Fruit fly (Drosophila melanogaster) whole organism, pupa: Measurements from ENCODE around the gene Nup160.

Experiments used
- CG10348 ChIP-seq: fragments of 200-800 bp; sonication (Bioruptor generic); IDR thresholded peaks from 2 replicates; pipeline ENCODE4 v1.3.6; 2022; ENCODE audit warnings: missing biosample characterization, missing genetic modification characterization
- CG12605 ChIP-seq: fragments of 200-800 bp; sonication (Bioruptor generic); IDR thresholded peaks from 2 replicates; pipeline ENCODE4 v1.3.6; 2022; ENCODE audit warnings: missing biosample characterization, missing genetic modification characterization
- CG13204 ChIP-seq: fragments of 200-800 bp; sonication (Bioruptor generic); optimal IDR thresholded peaks from 2 replicates; lab custom pipeline; 2018; ENCODE audit warnings: missing biosample characterization, mild to moderate bottlenecking, missing genetic modification characterization, moderate library complexity
- CG14655 ChIP-seq: fragments of 200-800 bp; sonication (Bioruptor generic); optimal IDR thresholded peaks from 3 replicates; lab custom pipeline; 2017; ENCODE audit warnings: mild to moderate bottlenecking, missing biosample characterization, missing genetic modification reagents, missing genetic modification characterization
- CG15710 ChIP-seq: fragments of 200-800 bp; sonication (Bioruptor generic); optimal IDR thresholded peaks from 2 replicates; lab custom pipeline; 2018; ENCODE audit warnings: missing biosample characterization, mild to moderate bottlenecking, missing genetic modification characterization, moderate library complexity
- CG17806 ChIP-seq: fragments of 200-800 bp; sonication (Bioruptor generic); optimal IDR thresholded peaks from 2 replicates; lab custom pipeline; 2018; ENCODE audit warnings: missing biosample characterization, mild to moderate bottlenecking, missing genetic modification characterization, moderate library complexity
- CG32121 ChIP-seq: fragments of 200-800 bp; sonication (Bioruptor generic); IDR thresholded peaks from 2 replicates; pipeline ENCODE4 v1.3.6; 2022; ENCODE audit warnings: missing biosample characterization, missing genetic modification characterization
- CG34367 ChIP-seq: fragments of 200-800 bp; sonication (Bioruptor generic); optimal IDR thresholded peaks from 2 replicates; lab custom pipeline; 2018; ENCODE audit warnings: missing biosample characterization, mild to moderate bottlenecking, missing genetic modification characterization
- CG4496 ChIP-seq: fragments of 200-800 bp; sonication (Bioruptor generic); IDR thresholded peaks from 3 replicates; pipeline ENCODE4 v1.3.6; 2022; ENCODE audit warnings: missing biosample characterization, missing genetic modification characterization
- CG8159 ChIP-seq: fragments of 200-800 bp; sonication (Bioruptor generic); optimal IDR thresholded peaks from 3 replicates; lab custom pipeline; 2018; ENCODE audit warnings: missing biosample characterization, mild to moderate bottlenecking, missing genetic modification characterization, moderate library complexity
- CG8301 ChIP-seq: fragments of 200-800 bp; sonication (Bioruptor generic); optimal IDR thresholded peaks from 2 replicates; lab custom pipeline; 2018; ENCODE audit warnings: missing biosample characterization, mild to moderate bottlenecking, missing genetic modification characterization
- CG9948 ChIP-seq: fragments of 200-800 bp; sonication (Bioruptor generic); optimal IDR thresholded peaks from 2 replicates; lab custom pipeline; 2018; ENCODE audit warnings: missing biosample characterization, mild to moderate bottlenecking, missing genetic modification characterization, moderate library complexity
- D1 ChIP-seq: fragments of 200-800 bp; sonication (Bioruptor generic); optimal IDR thresholded peaks from 2 replicates; lab custom pipeline; 2018; ENCODE audit warnings: missing biosample characterization, mild to moderate bottlenecking, missing genetic modification characterization, moderate library complexity
- EcR ChIP-seq: fragments of 200-800 bp; sonication (Bioruptor generic); optimal IDR thresholded peaks from 3 replicates; lab custom pipeline; 2019; ENCODE audit warnings: missing biosample characterization, missing genetic modification characterization, mild to moderate bottlenecking, moderate library complexity, missing genetic modification reagents
- Ets98B ChIP-seq: fragments of 200-800 bp; sonication (Bioruptor generic); IDR thresholded peaks from 2 replicates; pipeline ENCODE4 v1.3.6; 2022; ENCODE audit warnings: missing biosample characterization, missing genetic modification characterization
- Pif1A ChIP-seq: fragments of 200-800 bp; sonication (Bioruptor generic); optimal IDR thresholded peaks from 3 replicates; lab custom pipeline; 2016; ENCODE audit warnings: missing biosample characterization, missing genetic modification characterization
- Pif1B ChIP-seq: fragments of 200-800 bp; sonication (Bioruptor generic); optimal IDR thresholded peaks from 3 replicates; lab custom pipeline; 2016; ENCODE audit warnings: missing biosample characterization, missing genetic modification characterization
- Snoo ChIP-seq: fragments of 200-800 bp; sonication (Bioruptor generic); optimal IDR thresholded peaks from 3 replicates; lab custom pipeline; 2017; ENCODE audit warnings: missing biosample characterization, mild to moderate bottlenecking, missing genetic modification characterization, inconsistent platforms
- fd96Ca ChIP-seq: fragments of 200-800 bp; sonication (Bioruptor generic); IDR thresholded peaks from 3 replicates; pipeline ENCODE4 v1.3.6; 2022; ENCODE audit warnings: missing biosample characterization, missing genetic modification characterization
- gl ChIP-seq: fragments of 200-800 bp; sonication (Bioruptor generic); optimal IDR thresholded peaks from 2 replicates; lab custom pipeline; 2018; ENCODE audit warnings: missing biosample characterization, mild to moderate bottlenecking, missing genetic modification characterization
- rn ChIP-seq: fragments of 200-800 bp; sonication (Bioruptor generic); IDR thresholded peaks from 2 replicates; pipeline ENCODE4 v1.3.6; 2022; ENCODE audit warnings: missing biosample characterization, missing genetic modification characterization

The Nup160 gene

dm6 chr2L:11123499-11123898, at the start of gene Nup160, which contains the start of gene Csl4:
Nup160 (plus strand) TSS chr2L:11123777.
Csl4 (minus strand) TSS chr2L:11123567.
- TF ChIP-seq Ets98B (peak; percentile 64; the same call in 1 of the 2 replicates), CG32121 (peak; percentile 70), rn (GFP tag; lab: Robert Waterston, UW) (0 out of 2 replicates have a peak, but pooled peaks have one; percentile 12), CG34367 (tag; lab: Kevin White, UChicago) (peak; percentile 44), CG4496 (GFP tag; lab: Robert Waterston, UW) (peak; percentile 77), CG15710 (tag; lab: Kevin White, UChicago) (peak; percentile 62), CG8159 (no peak), CG9948 (tag; lab: Kevin White, UChicago) (peak; percentile 37), CG12605 (no peak), Snoo (tag; lab: Kevin White, UChicago) (peak; percentile 69), fd96Ca (GFP tag; lab: Robert Waterston, UW) (peak; percentile 72; the same call in 2 of the 3 replicates), Pif1A (GFP tag; lab: Kevin White, UChicago) (no peak)

- TF ChIP-seq rn (GFP tag; lab: Robert Waterston, UW), result no peak
- TF ChIP-seq Pif1B, result no peak
- no peak for TF ChIP-seq EcR (GFP tag; lab: Kevin White, UChicago)
- TF ChIP-seq fd96Ca (GFP tag; lab: Robert Waterston, UW), result no peak
- no peak for TF ChIP-seq Ets98B
- no peak for TF ChIP-seq gl (tag; lab: Kevin White, UChicago)
- no peak for TF ChIP-seq CG12605
- peak; percentile 50 for TF ChIP-seq CG9948 (tag; lab: Kevin White, UChicago)
- TF ChIP-seq CG8159, result peak; percentile 48
- peak; percentile 8 for TF ChIP-seq Pif1A (GFP tag; lab: Kevin White, UChicago)
- TF ChIP-seq CG4496 (GFP tag; lab: Robert Waterston, UW), result no peak
- TF ChIP-seq D1 (tag; lab: Kevin White, UChicago), result no peak
- TF ChIP-seq CG32121, result no peak
- TF ChIP-seq CG34367 (tag; lab: Kevin White, UChicago), result peak; percentile 54
- peak; percentile 9 for TF ChIP-seq CG17806
- peak; percentile 59 for TF ChIP-seq CG15710 (tag; lab: Kevin White, UChicago)
- no peak for TF ChIP-seq CG13204 (GFP tag; lab: Kevin White, UChicago)
- no peak for TF ChIP-seq Snoo (tag; lab: Kevin White, UChicago)
- peak; percentile 62 for TF ChIP-seq CG8301 (tag; lab: Kevin White, UChicago)
- peak; percentile 58 for TF ChIP-seq CG14655 (GFP tag; lab: Kevin White, UChicago)
- no peak for TF ChIP-seq CG10348 (GFP tag; lab: Robert Waterston, UW)
These were observed 49.6 kb upstream of the Nup160 start for dm6 chr2L:11073947-11074346.

dm6 chr2L:11075114-11075513, 48.5 kb upstream of the Nup160 start, which contains the start of gene CG43725:
CG43725 (plus strand) TSS chr2L:11075513.
- TF ChIP-seq CG34367 (tag; lab: Kevin White, UChicago) (no peak), CG13204 (GFP tag; lab: Kevin White, UChicago) (no peak), Pif1B (no peak), EcR (GFP tag; lab: Kevin White, UChicago) (no peak), CG12605 (no peak), gl (tag; lab: Kevin White, UChicago) (no peak), CG32121 (no peak), fd96Ca (GFP tag; lab: Robert Waterston, UW) (no peak), Pif1A (GFP tag; lab: Kevin White, UChicago) (no peak), Snoo (tag; lab: Kevin White, UChicago) (no peak), CG17806 (no peak), Ets98B (no peak), CG9948 (tag; lab: Kevin White, UChicago) (no peak), CG8301 (tag; lab: Kevin White, UChicago) (no peak), D1 (tag; lab: Kevin White, UChicago) (no peak), CG8159 (no peak), CG15710 (tag; lab: Kevin White, UChicago) (no peak), CG4496 (GFP tag; lab: Robert Waterston, UW) (no peak)

DNA sequence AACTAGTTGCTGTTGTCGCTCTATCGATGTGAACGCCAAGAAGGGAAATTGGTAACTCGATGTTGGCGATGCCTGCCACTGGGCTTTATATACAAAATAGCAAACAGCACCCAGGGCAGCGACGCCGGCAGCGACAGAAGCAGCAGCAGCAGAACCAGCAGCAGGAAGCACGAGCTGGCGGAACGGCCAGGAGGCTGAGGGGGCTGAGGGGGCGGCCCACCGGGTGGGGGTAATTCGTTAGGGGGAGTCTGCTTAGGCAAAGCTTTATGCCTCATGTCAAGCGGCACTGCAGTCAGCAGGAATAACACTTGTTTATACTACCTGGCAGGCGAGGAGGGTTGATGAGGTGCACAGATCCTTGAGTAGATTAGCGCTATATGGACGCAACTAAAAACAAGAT, 42.2 kb upstream of the Nup160 start, which contains the start of gene AstC:
Gene AstC, minus strand, starts transcription at position 63 of the 400 bp plus-strand sequence.
- no peak for TF ChIP-seq CG13204 (GFP tag; lab: Kevin White, UChicago)
- no peak for TF ChIP-seq gl (tag; lab: Kevin White, UChicago)
- TF ChIP-seq EcR (GFP tag; lab: Kevin White, UChicago), result no peak
- no peak for TF ChIP-seq Snoo (tag; lab: Kevin White, UChicago)
- TF ChIP-seq CG15710 (tag; lab: Kevin White, UChicago), result no peak
- TF ChIP-seq fd96Ca (GFP tag; lab: Robert Waterston, UW), result no peak
- no peak for TF ChIP-seq CG17806
- TF ChIP-seq CG8301 (tag; lab: Kevin White, UChicago), result no peak

DNA sequence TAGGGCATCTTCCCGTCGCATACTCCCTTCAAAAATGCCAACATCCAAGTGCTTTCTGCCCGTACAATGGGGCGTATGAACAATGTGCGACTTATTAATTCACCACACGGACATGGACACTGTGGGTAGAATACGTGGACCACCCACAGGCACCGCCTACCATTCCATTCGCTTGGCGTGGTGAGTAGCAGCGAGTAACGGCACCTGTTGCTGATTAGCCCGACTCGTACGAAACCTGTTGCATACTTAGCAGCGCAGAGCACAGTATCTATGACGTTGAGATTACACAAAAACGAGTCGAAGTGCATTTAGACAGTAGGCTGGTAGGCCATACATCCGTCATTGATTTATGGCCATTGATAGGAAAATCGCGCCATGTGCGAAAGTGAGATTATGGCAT, 41.6 kb upstream of the Nup160 start:
- TF ChIP-seq CG12605 (peak; percentile 95), EcR (GFP tag; lab: Kevin White, UChicago) (no peak)

dm6 chr2L:11085129-11085528, 38.4 kb upstream of the Nup160 start, which contains the start of gene AstCC:
AstCC (minus strand) TSS chr2L:11085229.
- TF ChIP-seq Ets98B (no peak), CG13204 (GFP tag; lab: Kevin White, UChicago) (no peak), rn (GFP tag; lab: Robert Waterston, UW) (no peak), CG15710 (tag; lab: Kevin White, UChicago) (no peak), Snoo (tag; lab: Kevin White, UChicago) (no peak), EcR (GFP tag; lab: Kevin White, UChicago) (no peak), Pif1B (no peak), Pif1A (GFP tag; lab: Kevin White, UChicago) (no peak), CG8159 (no peak), CG9948 (tag; lab: Kevin White, UChicago) (no peak), CG12605 (no peak), CG17806 (no peak), CG32121 (no peak), D1 (tag; lab: Kevin White, UChicago) (no peak), CG10348 (GFP tag; lab: Robert Waterston, UW) (no peak), fd96Ca (GFP tag; lab: Robert Waterston, UW) (no peak), CG14655 (GFP tag; lab: Kevin White, UChicago) (no peak), CG4496 (GFP tag; lab: Robert Waterston, UW) (no peak), CG34367 (tag; lab: Kevin White, UChicago) (no peak), CG8301 (tag; lab: Kevin White, UChicago) (no peak)
